Worm (Caenorhabditis elegans): Measurements from ENCODE around the gene C53A5.11.

DNA sequence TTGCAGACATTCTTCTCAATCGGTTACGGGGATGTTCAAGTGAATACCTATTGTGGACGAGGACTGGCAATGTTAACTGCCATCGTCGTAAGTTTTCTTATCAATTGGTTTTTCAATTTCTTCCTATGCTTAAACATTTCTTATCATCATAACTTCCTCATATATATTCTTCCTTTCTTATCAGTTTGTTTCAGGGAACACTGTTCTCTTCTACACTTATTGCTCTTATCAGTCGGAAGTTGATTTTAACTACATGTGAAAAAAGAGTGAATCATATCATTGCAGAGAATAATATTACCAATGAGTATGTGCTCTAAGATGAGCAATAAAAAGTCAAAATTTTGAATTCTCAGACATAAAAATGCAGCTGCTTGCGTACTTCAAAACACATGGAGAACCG lies 20.6 kb upstream of the C53A5.11 start:
- TF ChIP-seq R02D3.7 (tag; optimal IDR thresholded peaks at IDR 0.05) (no peak), zag-1 (tag; optimal IDR thresholded peaks at IDR 0.05) (no peak), skn-1 (tag; optimal IDR thresholded peaks at IDR 0.05) (no peak), gmeb-1 (tag; optimal IDR thresholded peaks at IDR 0.05) (no peak), lsy-2 (tag; optimal IDR thresholded peaks at IDR 0.05) (no peak), nhr-237 (tag; optimal IDR thresholded peaks at IDR 0.05) (no peak)
